Worm (Caenorhabditis elegans) whole organism, mixed stage, embryonic: ENCODE results near the gene C28H8.3.

Experiments used
- lsy-2 ChIP-seq: fragments of 150-350 bp; optimal IDR thresholded peaks from 2 replicates; lab custom pipeline; 2014; ENCODE audit warnings: missing biosample characterization, missing genetic modification characterization
- nhr-237 ChIP-seq: fragments of 150-350 bp; optimal IDR thresholded peaks from 2 replicates; lab custom pipeline; 2014; ENCODE audit warnings: missing biosample characterization, missing genetic modification characterization

DNA sequence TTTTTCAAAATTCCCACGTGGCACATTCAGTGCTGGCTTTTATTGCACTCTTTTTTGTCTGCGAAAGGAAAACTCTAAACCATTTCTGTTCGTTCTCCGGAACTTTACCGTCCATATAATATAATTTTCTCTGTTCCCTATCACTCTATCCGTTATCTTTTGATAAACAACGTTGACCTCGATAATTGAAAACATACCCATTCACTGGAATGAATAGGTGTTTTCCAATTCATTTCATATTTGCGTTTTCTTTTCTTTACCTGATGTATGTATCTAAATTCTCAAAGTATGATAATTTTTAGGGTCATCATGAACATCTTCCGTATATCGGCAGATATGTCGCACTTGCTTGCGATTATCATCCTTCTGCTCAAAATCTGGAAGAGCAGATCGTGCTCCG lies 1.8 kb upstream of the C28H8.3 start, which contains the start of gene erd-2.2:
- TF ChIP-seq nhr-237 (tag; lab: Kevin White, UChicago) = no peak
- no peak for TF ChIP-seq lsy-2 (tag; lab: Kevin White, UChicago)
